Worm (Caenorhabditis elegans) whole organism, young adult: ENCODE measurements around the gene Y82E9BL.12.

Source experiments
- B0019.2 ChIP-seq: fragments of 200-800 bp; sonication (Bioruptor generic); conservative IDR thresholded peaks from 2 replicates; pipeline ENCODE4 v1.3.6; 2022; ENCODE audit warnings: missing genetic modification reagents, missing genetic modification characterization, missing compliant biosample characterization
- F49E8.2 ChIP-seq: sonication (generic microtip); optimal IDR thresholded peaks from 3 replicates; lab custom pipeline; 2017; ENCODE audit warnings: missing genetic modification characterization, mild to moderate bottlenecking, missing compliant biosample characterization, antibody characterized with exemption, moderate library complexity; ENCODE audit not compliant: insufficient read depth
- ama-1 ChIP-seq, 3 experiments: fragments of 150-350 bp in 1 of 3; sonication (generic microtip) in 2 of 3; optimal IDR thresholded peaks; 2 replicates each; lab custom pipeline; 2014 to 2018; ENCODE audit warnings: missing biosample characterization in 2 of 3, missing genetic modification characterization in 2 of 3, missing genetic modification reagents in 2 of 3
- bed-2 ChIP-seq: fragments of 200-800 bp; sonication (Bioruptor generic); IDR thresholded peaks from 2 replicates; pipeline ENCODE4 v1.3.6; 2022; ENCODE audit warnings: missing genetic modification reagents, missing genetic modification characterization, missing compliant biosample characterization
- dpl-1 ChIP-seq: fragments of 150-350 bp; optimal IDR thresholded peaks from 2 replicates; lab custom pipeline; 2014; ENCODE audit warnings: missing biosample characterization, missing genetic modification reagents, missing genetic modification characterization
- let-607 ChIP-seq, 2 experiments: fragments of 200-800 bp in 1 of 2; sonication (Bioruptor generic) in 1 of 2; sonication (generic microtip) in 1 of 2; optimal IDR thresholded peaks; 2 replicates each; lab custom pipeline; 2016 to 2018; ENCODE audit warnings: mild to moderate bottlenecking in 2 of 2, missing compliant biosample characterization in 2 of 2, missing genetic modification characterization in 2 of 2, moderate library complexity in 2 of 2, missing genotype in 1 of 2
- mel-28 ChIP-seq: sonication (generic microtip); optimal IDR thresholded peaks from 2 replicates; lab custom pipeline; 2016; ENCODE audit warnings: borderline replicate concordance, mild to moderate bottlenecking, missing genetic modification characterization, missing compliant biosample characterization
- rcor-1 ChIP-seq: fragments of 200-800 bp; sonication (Bioruptor generic); IDR thresholded peaks from 2 replicates; pipeline ENCODE4 v1.3.6; 2022; ENCODE audit warnings: missing genetic modification reagents, missing genetic modification characterization, missing compliant biosample characterization
- sdz-38 ChIP-seq: sonication (generic microtip); optimal IDR thresholded peaks from 2 replicates; lab custom pipeline; 2016; ENCODE audit warnings: missing genotype, missing genetic modification characterization, missing compliant biosample characterization

DNA sequence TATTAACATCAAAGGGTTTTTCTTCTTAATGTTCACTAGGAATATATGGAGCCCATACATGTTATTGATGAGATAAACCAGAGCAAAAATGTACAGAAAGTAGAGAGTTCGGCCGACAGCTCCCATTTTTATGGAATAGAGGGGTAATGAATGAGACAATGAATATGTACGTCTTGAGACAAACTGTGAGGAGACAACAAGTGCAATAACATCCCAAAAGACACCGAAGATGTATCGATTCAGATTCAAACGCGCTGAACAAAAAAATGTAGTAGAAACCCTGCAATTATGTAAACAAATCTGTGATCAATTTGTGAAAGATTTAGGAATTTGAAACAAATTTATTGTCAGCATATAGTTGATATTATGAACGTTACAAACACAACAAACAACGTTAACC is 38.0 kb downstream of the Y82E9BL.12 start:
- TF ChIP-seq F49E8.2 (tag; lab: Kevin White, UChicago) (no peak), rcor-1 (no peak), mel-28 (tag; lab: Kevin White, UChicago) (no peak), sdz-38 (tag; lab: Kevin White, UChicago) (no peak), let-607 (tag; optimal IDR thresholded peaks at IDR 0.05; lab: Kevin White, UChicago) (no peak), bed-2 (GFP tag; lab: Robert Waterston, UW) (no peak), ama-1 (optimal IDR thresholded peaks at IDR 0.05; lab: Kevin White, UChicago) (no peak), ama-1 (GFP tag; optimal IDR thresholded peaks at IDR 0.05; lab: Kevin White, UChicago) (no peak), B0019.2 (GFP tag; lab: Robert Waterston, UW) (no peak), dpl-1 (GFP tag; lab: Kevin White, UChicago) (no peak)
